Worm (Caenorhabditis elegans): Measurements from ENCODE around the gene dnj-23.

The dnj-23 gene

DNA sequence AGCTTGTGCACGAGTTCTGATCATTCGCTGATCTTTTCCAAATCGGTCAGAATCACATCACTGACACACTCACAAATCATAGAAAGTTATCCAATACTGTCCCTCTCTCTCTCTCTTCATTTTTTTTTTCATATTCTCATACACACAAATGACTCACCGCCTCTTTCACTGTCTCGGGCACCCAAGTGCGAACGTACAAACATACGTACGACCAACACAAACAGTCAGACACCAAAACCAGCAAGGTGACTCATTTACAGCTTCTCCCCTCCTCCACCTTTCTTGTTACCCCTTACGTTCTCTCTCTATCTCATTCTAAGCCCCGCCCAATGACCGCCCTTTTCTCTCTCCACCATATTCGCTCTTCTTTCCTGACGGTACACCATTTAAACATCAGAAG lies 18.6 kb upstream of the dnj-23 start (continued):
- TF ChIP-seq F37D6.2 (tag; optimal IDR thresholded peaks at IDR 0.05) (no peak), attf-4 (tag; optimal IDR thresholded peaks at IDR 0.05) (no peak), nhr-42 (GFP tag; IDR thresholded peaks at IDR 0.05) (0 out of 2 replicates have a peak, but pooled peaks have one; percentile 30), mdl-1 (tag; optimal IDR thresholded peaks at IDR 0.05) (peak in 1 of 2 experiments; percentile 37), ztf-11 (tag; optimal IDR thresholded peaks at IDR 0.05) (no peak), ZK546.5 (tag; optimal IDR thresholded peaks at IDR 0.05) (no peak), aha-1 (tag) (no peak), F44E2.7 (GFP tag; IDR thresholded peaks at IDR 0.05) (no peak), arid-1 (GFP tag; conservative IDR thresholded peaks at IDR 0.05) (0 out of 2 replicates have a peak, but pooled peaks have one; percentile 35), hmg-1.1 (GFP tag; IDR thresholded peaks at IDR 0.05) (0 out of 2 replicates have a peak, but pooled peaks have one; percentile 10), hlh-30 (tag; optimal IDR thresholded peaks at IDR 0.05; ENCODE audit: insufficient read depth) (peak; percentile 50), nhr-77 (tag; optimal IDR thresholded peaks at IDR 0.05) (no peak), lir-3 (tag; optimal IDR thresholded peaks at IDR 0.05) (no peak), vab-7 (GFP tag; IDR thresholded peaks at IDR 0.05) (no peak), gei-8 (GFP tag; optimal IDR thresholded peaks at IDR 0.05) (no peak), madf-5 (GFP tag; IDR thresholded peaks at IDR 0.05) (no peak), zip-2 (tag; optimal IDR thresholded peaks at IDR 0.05) (no peak), mdt-29 (GFP tag; IDR thresholded peaks at IDR 0.05) (no peak), D1046.2 (GFP tag; IDR thresholded peaks at IDR 0.05) (no peak), tra-1 (GFP tag; IDR thresholded peaks at IDR 0.05) (no peak), lin-39 (tag; optimal IDR thresholded peaks at IDR 0.05) (no peak), mes-2 (tag; optimal IDR thresholded peaks at IDR 0.05; ENCODE audit: poor library complexity, severe bottlenecking) (peak; percentile 52), Y105C5A.15 (GFP tag; IDR thresholded peaks at IDR 0.05) (no peak), unc-62 (GFP tag; optimal IDR thresholded peaks at IDR 0.05 in 1 of 2) (no peak), unc-62 (tag; optimal IDR thresholded peaks at IDR 0.05) (no peak), zfp-2 (tag; optimal IDR thresholded peaks at IDR 0.05) (no peak), saeg-2 (GFP tag; IDR thresholded peaks at IDR 0.05) (no peak), egl-43 (GFP tag; IDR thresholded peaks at IDR 0.05) (no peak), pqm-1 (tag; optimal IDR thresholded peaks at IDR 0.05) (no peak), aly-2 (tag; optimal IDR thresholded peaks at IDR 0.05) (no peak), F49E8.2 (tag; optimal IDR thresholded peaks at IDR 0.05; ENCODE audit: borderline replicate concordance) (no peak), ceh-20 (GFP tag; IDR thresholded peaks at IDR 0.05) (no peak), nhr-6 (tag; optimal IDR thresholded peaks at IDR 0.05) (peak; percentile 87), nhr-111 (GFP tag; optimal IDR thresholded peaks at IDR 0.05) (no peak), unc-39 (tag; optimal IDR thresholded peaks at IDR 0.05) (no peak), F10B5.3 (tag; optimal IDR thresholded peaks at IDR 0.05) (no peak), ces-1 (GFP tag; optimal IDR thresholded peaks at IDR 0.05) (no peak), dve-1 (tag; optimal IDR thresholded peaks at IDR 0.05; ENCODE audit: insufficient read depth) (peak; percentile 65), lin-15B (tag; optimal IDR thresholded peaks at IDR 0.05) (no peak), hif-1 (tag; optimal IDR thresholded peaks at IDR 0.05) (no peak), T26A8.4 (GFP tag; IDR thresholded peaks at IDR 0.05) (no peak), zfp-3 (GFP tag; conservative IDR thresholded peaks at IDR 0.05) (no peak), nhr-11 (tag; optimal IDR thresholded peaks at IDR 0.05) (no peak), snpc-1.2 (GFP tag; IDR thresholded peaks at IDR 0.05) (no peak), madf-9 (GFP tag; conservative IDR thresholded peaks at IDR 0.05) (no peak), nhr-48 (tag; optimal IDR thresholded peaks at IDR 0.05) (no peak), daf-8 (GFP tag; IDR thresholded peaks at IDR 0.05) (no peak)
